Worm (Caenorhabditis elegans) whole organism, early embryonic: ENCODE results near the gene Y66D12A.30.

Experiments used
- ama-1 ChIP-seq: fragments of 150-350 bp; optimal IDR thresholded peaks from 2 replicates; lab custom pipeline; 2014
- ceh-13 ChIP-seq: fragments of 200-800 bp; sonication (Bioruptor generic); optimal IDR thresholded peaks from 2 replicates; lab custom pipeline; 2018; ENCODE audit warnings: mild to moderate bottlenecking, missing genetic modification characterization, missing compliant biosample characterization
- ceh-36 ChIP-seq: sonication (generic microtip); optimal IDR thresholded peaks from 2 replicates; lab custom pipeline; 2016; ENCODE audit warnings: missing genetic modification characterization, inconsistent platforms, missing compliant biosample characterization
- flt-1 ChIP-seq: fragments of 200-800 bp; sonication (Bioruptor generic); IDR thresholded peaks from 2 replicates; pipeline ENCODE4 v1.3.6; 2022; ENCODE audit warnings: missing genetic modification characterization, missing compliant biosample characterization
- scrt-1 ChIP-seq: fragments of 200-800 bp; sonication (Bioruptor generic); IDR thresholded peaks from 2 replicates; pipeline ENCODE4 v1.3.6; 2022; ENCODE audit warnings: missing genetic modification characterization, missing compliant biosample characterization
- sea-1 ChIP-seq: fragments of 200-800 bp; sonication (Bioruptor generic); conservative IDR thresholded peaks from 2 replicates; pipeline ENCODE4 v1.3.6; 2022; ENCODE audit warnings: missing genetic modification characterization, missing compliant biosample characterization
- tbx-37 ChIP-seq: fragments of 200-800 bp; sonication (Bioruptor generic); conservative IDR thresholded peaks from 2 replicates; pipeline ENCODE4 v1.3.6; 2022; ENCODE audit warnings: missing genetic modification reagents, missing genetic modification characterization, missing compliant biosample characterization
- tra-4 ChIP-seq: sonication (generic microtip); optimal IDR thresholded peaks from 2 replicates; lab custom pipeline; 2017; ENCODE audit warnings: missing genetic modification characterization, missing compliant biosample characterization

DNA sequence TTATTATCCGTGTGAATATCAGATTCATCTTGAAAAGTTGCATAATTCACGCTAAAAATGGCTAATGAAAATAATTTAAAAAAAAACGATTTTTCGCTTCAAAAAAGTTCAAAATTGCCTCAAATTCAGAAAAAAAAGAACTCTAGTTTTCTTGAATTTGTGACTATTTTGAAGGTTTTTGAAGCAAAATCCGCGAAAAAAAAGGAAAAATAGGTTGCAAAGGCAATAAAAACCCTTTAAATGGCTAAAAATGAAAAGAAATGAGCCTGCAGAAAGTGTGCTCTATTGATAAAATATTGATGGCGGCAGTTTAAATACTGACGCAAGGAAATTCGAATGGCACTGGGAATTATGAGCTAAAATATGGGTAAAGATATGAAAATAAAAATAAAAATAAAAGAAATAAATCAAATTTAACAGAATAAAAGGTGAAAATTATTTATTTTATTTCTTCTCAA lies 29.2 kb upstream of the Y66D12A.30 start, which contains the start of gene Y66D12A.7:
- no peak for TF ChIP-seq flt-1 (GFP tag; lab: Robert Waterston, UW)
- TF ChIP-seq ceh-36 (tag; lab: Kevin White, UChicago), result no peak
- no peak for TF ChIP-seq scrt-1
- TF ChIP-seq sea-1 (GFP tag; lab: Robert Waterston, UW), result no peak
- TF ChIP-seq ama-1 (lab: Kevin White, UChicago), result no peak
- TF ChIP-seq tbx-37 (GFP tag; lab: Robert Waterston, UW), result no peak
- no peak for TF ChIP-seq tra-4 (tag; lab: Kevin White, UChicago)
- TF ChIP-seq ceh-13 (GFP tag; lab: Kevin White, UChicago), result no peak
